Fruit fly (Drosophila melanogaster): ENCODE results near the gene CG6277.

dm6 chr3R:26984437-26984836, 38.6 kb downstream of the CG6277 start:
- TF ChIP-seq CG15710 (tag; optimal IDR thresholded peaks at IDR 0.05) (no peak), CG13204 (GFP tag; optimal IDR thresholded peaks at IDR 0.05) (no peak), CG17806 (tag; optimal IDR thresholded peaks at IDR 0.05) (no peak), CG8159 (tag; optimal IDR thresholded peaks at IDR 0.05) (no peak), Ets98B (GFP tag; IDR thresholded peaks at IDR 0.05) (no peak), CG10348 (GFP tag; IDR thresholded peaks at IDR 0.05) (no peak), CG8301 (tag; optimal IDR thresholded peaks at IDR 0.05) (no peak), CG4496 (GFP tag; IDR thresholded peaks at IDR 0.05) (no peak), Pif1A (GFP tag; optimal IDR thresholded peaks at IDR 0.05) (no peak), gl (tag; optimal IDR thresholded peaks at IDR 0.05) (no peak), rn (GFP tag; IDR thresholded peaks at IDR 0.05) (no peak), EcR (GFP tag; optimal IDR thresholded peaks at IDR 0.05) (no peak)

Measured in whole organism, pupa.